Worm (Caenorhabditis elegans): Measurements from ENCODE around the gene srw-77.

DNA sequence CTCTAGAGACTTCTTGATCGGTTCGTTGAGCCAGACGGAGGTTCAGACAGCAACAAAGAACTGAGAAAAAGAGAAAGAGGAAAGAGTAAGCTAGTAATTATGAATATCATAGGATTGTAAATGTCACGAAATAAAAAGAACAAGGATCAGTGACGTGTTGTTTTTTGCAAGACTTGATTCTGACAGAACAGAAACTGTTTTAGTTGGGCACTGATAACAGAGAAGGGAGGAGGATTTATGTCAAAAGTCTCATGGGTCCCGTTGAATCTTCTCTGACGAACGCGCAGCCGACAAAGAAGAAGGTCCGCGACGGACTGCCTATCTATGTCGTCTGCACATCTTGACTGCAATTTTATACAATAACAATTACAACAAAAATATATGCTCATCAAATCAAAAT lies 42.8 kb downstream of the srw-77 start, which contains the start of gene T03E6.9:
- no peak for TF ChIP-seq unc-62 (GFP tag; optimal IDR thresholded peaks at IDR 0.05)
- TF ChIP-seq ztf-4 (tag; optimal IDR thresholded peaks at IDR 0.05): no peak
- no peak for TF ChIP-seq ama-1 (optimal IDR thresholded peaks at IDR 0.05)
- no peak for TF ChIP-seq R02D3.7 (tag; optimal IDR thresholded peaks at IDR 0.05)
- no peak for TF ChIP-seq ztf-11 (tag; optimal IDR thresholded peaks at IDR 0.05)

Measured in whole organism, L2 larva.